Worm (Caenorhabditis elegans) whole organism, young adult: ENCODE results near the gene mth-2.
A peak's percentile ranks its signal among the peaks of the same experiment; 100 is the strongest.

Experiments
- B0261.1 ChIP-seq: sonication (generic microtip); optimal IDR thresholded peaks from 2 replicates; lab custom pipeline; 2016; ENCODE audit warnings: mild to moderate bottlenecking, missing genetic modification characterization, moderate library complexity, missing compliant biosample characterization
- B0336.3 ChIP-seq: fragments of 200-800 bp; sonication (Bioruptor generic); IDR thresholded peaks from 2 replicates; pipeline ENCODE4 v1.3.6; 2022; ENCODE audit warnings: missing genetic modification characterization, missing compliant biosample characterization
- F22D6.2 ChIP-seq: sonication (generic microtip); optimal IDR thresholded peaks from 2 replicates; lab custom pipeline; 2016; ENCODE audit warnings: mild to moderate bottlenecking, missing genetic modification characterization, missing compliant biosample characterization
- F23B12.7 ChIP-seq: sonication (generic microtip); optimal IDR thresholded peaks from 2 replicates; lab custom pipeline; 2017; ENCODE audit warnings: missing genetic modification characterization, mild to moderate bottlenecking, missing compliant biosample characterization, antibody characterized with exemption, moderate library complexity; ENCODE audit not compliant: insufficient read depth
- F33H1.4 ChIP-seq: fragments of 200-800 bp; sonication (Bioruptor generic); IDR thresholded peaks from 2 replicates; pipeline ENCODE4 v1.3.6; 2022; ENCODE audit warnings: missing genetic modification reagents, missing genetic modification characterization, missing compliant biosample characterization
- F39B2.1 ChIP-seq: fragments of 200-800 bp; sonication (Bioruptor generic); IDR thresholded peaks from 2 replicates; pipeline ENCODE4 v1.3.6; 2022; ENCODE audit warnings: missing genetic modification reagents, missing genetic modification characterization, missing compliant biosample characterization
- F49E8.2 ChIP-seq: sonication (generic microtip); optimal IDR thresholded peaks from 3 replicates; lab custom pipeline; 2017; ENCODE audit warnings: missing genetic modification characterization, mild to moderate bottlenecking, missing compliant biosample characterization, antibody characterized with exemption, moderate library complexity; ENCODE audit not compliant: insufficient read depth
- K12H6.12 ChIP-seq: fragments of 200-800 bp; sonication (Bioruptor generic); optimal IDR thresholded peaks from 2 replicates; lab custom pipeline; 2018; ENCODE audit warnings: mild to moderate bottlenecking, missing genetic modification characterization, missing compliant biosample characterization
- T07F8.4 ChIP-seq: sonication (generic microtip); optimal IDR thresholded peaks from 2 replicates; lab custom pipeline; 2016; ENCODE audit warnings: mild to moderate bottlenecking, missing genetic modification characterization, moderate library complexity, missing compliant biosample characterization
- Y56A3A.18 ChIP-seq: fragments of 200-800 bp; sonication (Bioruptor generic); IDR thresholded peaks from 2 replicates; pipeline ENCODE4 v1.3.6; 2022; ENCODE audit warnings: missing genetic modification reagents, missing genetic modification characterization, missing compliant biosample characterization
- akir-1 ChIP-seq: fragments of 200-800 bp; sonication (Bioruptor generic); optimal IDR thresholded peaks from 2 replicates; lab custom pipeline; 2018; ENCODE audit warnings: mild to moderate bottlenecking, missing genetic modification characterization, moderate library complexity, missing compliant biosample characterization
- aptf-3 ChIP-seq: fragments of 200-800 bp; sonication (Bioruptor generic); IDR thresholded peaks from 2 replicates; pipeline ENCODE4 v1.3.6; 2022; ENCODE audit warnings: missing genetic modification characterization, missing compliant biosample characterization
- attf-6 ChIP-seq: fragments of 200-800 bp; sonication (Bioruptor generic); IDR thresholded peaks from 2 replicates; pipeline ENCODE4 v1.3.6; 2022; ENCODE audit warnings: missing genetic modification reagents, missing genetic modification characterization, missing compliant biosample characterization
- cebp-1 ChIP-seq, 2 experiments: fragments of 200-800 bp in 1 of 2; sonication (Bioruptor generic) in 1 of 2; sonication (generic microtip) in 1 of 2; IDR thresholded peaks in 1 of 2; optimal IDR thresholded peaks in 1 of 2; 2 replicates each; pipeline versions ENCODE4 v1.3.6 to Lab custom; 2017 to 2022; ENCODE audit warnings: missing compliant biosample characterization in 2 of 2, missing genetic modification characterization in 2 of 2, mild to moderate bottlenecking in 1 of 2, missing genetic modification reagents in 1 of 2, moderate library complexity in 1 of 2
- ceh-100 ChIP-seq: fragments of 200-800 bp; sonication (Bioruptor generic); IDR thresholded peaks from 2 replicates; pipeline ENCODE4 v1.3.6; 2022; ENCODE audit warnings: missing genetic modification reagents, missing genetic modification characterization, missing compliant biosample characterization
- ceh-40 ChIP-seq: fragments of 200-800 bp; sonication (Bioruptor generic); IDR thresholded peaks from 2 replicates; pipeline ENCODE4 v1.3.6; 2022; ENCODE audit warnings: missing genetic modification characterization, missing compliant biosample characterization
- ceh-58 ChIP-seq: fragments of 200-800 bp; sonication (Bioruptor generic); IDR thresholded peaks from 2 replicates; pipeline ENCODE4 v1.3.6; 2022; ENCODE audit warnings: missing genetic modification characterization, missing compliant biosample characterization
- efl-1 ChIP-seq: fragments of 150-350 bp; optimal IDR thresholded peaks from 2 replicates; lab custom pipeline; 2014; ENCODE audit warnings: missing biosample characterization, missing genetic modification reagents, missing genetic modification characterization
- egl-18 ChIP-seq: fragments of 200-800 bp; sonication (Bioruptor generic); IDR thresholded peaks from 2 replicates; pipeline ENCODE4 v1.3.6; 2022; ENCODE audit warnings: missing genetic modification reagents, missing genetic modification characterization, missing compliant biosample characterization
- gei-17 ChIP-seq: fragments of 200-800 bp; sonication (Bioruptor generic); optimal IDR thresholded peaks from 2 replicates; lab custom pipeline; 2018; ENCODE audit warnings: mild to moderate bottlenecking, missing genetic modification characterization, missing compliant biosample characterization
- him-1 ChIP-seq: sonication (generic microtip); optimal IDR thresholded peaks from 2 replicates; lab custom pipeline; 2016; ENCODE audit warnings: missing genotype, missing genetic modification reagents, missing genetic modification characterization, missing compliant biosample characterization
- hlh-12 ChIP-seq: sonication (generic microtip); optimal IDR thresholded peaks from 2 replicates; lab custom pipeline; 2016; ENCODE audit warnings: missing genetic modification characterization, missing compliant biosample characterization
- hrde-1 ChIP-seq: sonication (generic microtip); optimal IDR thresholded peaks from 2 replicates; lab custom pipeline; 2016; ENCODE audit warnings: missing genetic modification characterization, mild to moderate bottlenecking, missing compliant biosample characterization, moderate library complexity, missing genotype, missing genetic modification reagents, borderline replicate concordance
- lin-54 ChIP-seq: fragments of 200-800 bp; sonication (Bioruptor generic); optimal IDR thresholded peaks from 2 replicates; lab custom pipeline; 2018; ENCODE audit warnings: mild to moderate bottlenecking, missing genetic modification characterization, missing compliant biosample characterization
- lsl-1 ChIP-seq: fragments of 200-800 bp; sonication (Bioruptor generic); optimal IDR thresholded peaks from 2 replicates; lab custom pipeline; 2018; ENCODE audit warnings: mild to moderate bottlenecking, missing genetic modification characterization, moderate library complexity, missing compliant biosample characterization
- madf-6 ChIP-seq: fragments of 200-800 bp; sonication (Bioruptor generic); IDR thresholded peaks from 2 replicates; pipeline ENCODE4 v1.3.6; 2022; ENCODE audit warnings: missing genetic modification reagents, missing genetic modification characterization, missing compliant biosample characterization
- madf-8 ChIP-seq: fragments of 200-800 bp; sonication (Bioruptor generic); conservative IDR thresholded peaks from 2 replicates; pipeline ENCODE4 v1.3.6; 2022; ENCODE audit warnings: missing genetic modification reagents, missing genetic modification characterization, missing compliant biosample characterization
- mel-28 ChIP-seq: sonication (generic microtip); optimal IDR thresholded peaks from 2 replicates; lab custom pipeline; 2016; ENCODE audit warnings: borderline replicate concordance, mild to moderate bottlenecking, missing genetic modification characterization, missing compliant biosample characterization
- mes-4 ChIP-seq: sonication (generic microtip); optimal IDR thresholded peaks from 2 replicates; lab custom pipeline; 2016; ENCODE audit warnings: missing genotype, missing genetic modification characterization, missing compliant biosample characterization
- pbrm-1 ChIP-seq: fragments of 200-800 bp; sonication (Bioruptor generic); IDR thresholded peaks from 2 replicates; pipeline ENCODE4 v1.3.6; 2022; ENCODE audit warnings: missing genetic modification reagents, missing genetic modification characterization, missing compliant biosample characterization
- rec-8 ChIP-seq, 2 experiments: sonication (generic microtip); optimal IDR thresholded peaks; 2 replicates each; lab custom pipeline; 2016; ENCODE audit warnings: mild to moderate bottlenecking in 2 of 2, missing genetic modification characterization in 2 of 2, missing genetic modification reagents in 2 of 2, missing genotype in 2 of 2, missing biosample characterization in 1 of 2, missing compliant biosample characterization in 1 of 2, moderate library complexity in 1 of 2
- rpc-1 ChIP-seq, 2 experiments: fragments of 150-350 bp in 1 of 2; sonication (generic microtip) in 1 of 2; optimal IDR thresholded peaks; 2 replicates each; lab custom pipeline; 2014 to 2018; ENCODE audit warnings: missing biosample characterization in 1 of 2, missing genetic modification characterization in 1 of 2, missing genetic modification reagents in 1 of 2, missing genotype in 1 of 2
- snpc-1.3 ChIP-seq: sonication (generic microtip); optimal IDR thresholded peaks from 2 replicates; lab custom pipeline; 2017; ENCODE audit warnings: missing genetic modification characterization, mild to moderate bottlenecking, missing compliant biosample characterization, antibody characterized with exemption, moderate library complexity, missing genotype, missing genetic modification reagents; ENCODE audit not compliant: insufficient read depth
- snpc-3.4 ChIP-seq: sonication (generic microtip); optimal IDR thresholded peaks from 2 replicates; lab custom pipeline; 2017; ENCODE audit warnings: missing genetic modification characterization, mild to moderate bottlenecking, missing compliant biosample characterization, antibody characterized with exemption, moderate library complexity, missing genotype, missing genetic modification reagents
- tlf-1 ChIP-seq: fragments of 200-800 bp; sonication (Bioruptor generic); optimal IDR thresholded peaks from 2 replicates; lab custom pipeline; 2018; ENCODE audit warnings: mild to moderate bottlenecking, missing genetic modification characterization, missing compliant biosample characterization
- unc-130 ChIP-seq: sonication (generic microtip); optimal IDR thresholded peaks from 2 replicates; lab custom pipeline; 2016; ENCODE audit warnings: missing genetic modification reagents, missing genetic modification characterization, missing compliant biosample characterization
- xnd-1 ChIP-seq: sonication (generic microtip); optimal IDR thresholded peaks from 2 replicates; lab custom pipeline; 2016; ENCODE audit warnings: missing genotype, missing genetic modification reagents, missing genetic modification characterization, missing compliant biosample characterization
- ztf-25 ChIP-seq: fragments of 200-800 bp; sonication (Bioruptor generic); IDR thresholded peaks from 2 replicates; pipeline ENCODE4 v1.3.6; 2022; ENCODE audit warnings: missing genetic modification reagents, missing genetic modification characterization, missing compliant biosample characterization

mth-2 gene

DNA sequence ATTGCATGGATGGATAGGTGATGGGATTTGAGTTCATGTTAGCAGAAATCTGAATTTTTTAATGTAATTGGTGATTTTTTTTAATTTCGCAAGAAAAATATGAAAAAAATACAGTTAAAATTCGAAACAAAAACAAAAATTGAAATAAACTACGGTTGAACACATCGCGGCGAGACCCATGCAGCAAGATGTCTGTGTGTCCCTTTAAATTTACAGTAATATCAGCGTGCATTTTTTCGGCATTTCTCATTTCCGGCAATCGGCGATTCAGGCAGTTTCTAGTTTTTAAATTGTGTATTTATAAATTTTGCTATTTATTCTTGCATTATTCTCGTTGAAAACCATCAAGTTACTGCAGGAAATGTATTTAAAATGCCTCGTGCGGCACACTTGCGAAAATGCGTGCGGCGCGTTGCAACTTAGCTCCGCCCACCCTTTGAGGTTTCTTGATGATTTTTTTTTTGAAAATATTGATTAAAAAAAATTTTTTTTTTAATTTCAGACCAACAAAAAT lies 43.6 kb upstream of the mth-2 start, which contains the start of the genes fbxc-44 and C16A11.2 (continued):
- peak; percentile 94 for TF ChIP-seq F33H1.4 (GFP tag; lab: Robert Waterston, UW)
- TF ChIP-seq snpc-3.4 (tag; lab: Kevin White, UChicago): no peak
- no peak for TF ChIP-seq hlh-12 (tag; lab: Kevin White, UChicago)
- TF ChIP-seq B0336.3: peak; percentile 49; the same call in 1 of the 2 replicates
- peak; percentile 96 for TF ChIP-seq xnd-1 (tag; lab: Kevin White, UChicago)
- peak; percentile 83 for TF ChIP-seq madf-8
- peak; percentile 5 for TF ChIP-seq efl-1 (GFP tag; lab: Kevin White, UChicago)
- peak; percentile 17 for TF ChIP-seq snpc-1.3 (tag; lab: Kevin White, UChicago)
- TF ChIP-seq lsl-1 (GFP tag; lab: Kevin White, UChicago): peak; percentile 96
- 0 out of 2 replicates have a peak, but pooled peaks have one; percentile 40 for TF ChIP-seq pbrm-1
- TF ChIP-seq F22D6.2 (tag; lab: Kevin White, UChicago): no peak
- TF ChIP-seq cebp-1 (GFP tag; IDR thresholded peaks at IDR 0.05; lab: Robert Waterston, UW): no peak
- TF ChIP-seq cebp-1 (tag; optimal IDR thresholded peaks at IDR 0.05; lab: Kevin White, UChicago): peak; percentile 52
- TF ChIP-seq ceh-40: no peak
- peak in 1 of 2 experiments; percentile 6 for TF ChIP-seq rec-8 (tag; optimal IDR thresholded peaks at IDR 0.05; lab: Kevin White, UChicago)
- TF ChIP-seq F23B12.7 (tag; lab: Kevin White, UChicago): peak; percentile 24
- TF ChIP-seq him-1: peak; percentile 48
- no peak for TF ChIP-seq mel-28 (tag; lab: Kevin White, UChicago)
- no peak for TF ChIP-seq T07F8.4
- no peak for TF ChIP-seq mes-4 (tag; lab: Kevin White, UChicago)
- no peak for TF ChIP-seq B0261.1 (tag; lab: Kevin White, UChicago)
- TF ChIP-seq ceh-100 (GFP tag; lab: Robert Waterston, UW): peak; percentile 24; the same call in 1 of the 2 replicates
- no peak for TF ChIP-seq attf-6 (GFP tag; lab: Robert Waterston, UW)
- no peak for TF ChIP-seq egl-18 (GFP tag; lab: Robert Waterston, UW)
- TF ChIP-seq F39B2.1: no peak
- TF ChIP-seq hrde-1: no peak
- peak; percentile 22 for TF ChIP-seq F49E8.2
- TF ChIP-seq rpc-1 (optimal IDR thresholded peaks at IDR 0.05; lab: Kevin White, UChicago): peak; percentile 13
- TF ChIP-seq rpc-1 (tag; optimal IDR thresholded peaks at IDR 0.05; lab: Kevin White, UChicago): no peak
- peak; percentile 39 for TF ChIP-seq tlf-1 (GFP tag; lab: Kevin White, UChicago)
- no peak for TF ChIP-seq akir-1 (GFP tag; lab: Kevin White, UChicago)
- no peak for TF ChIP-seq K12H6.12 (tag; lab: Kevin White, UChicago)

DNA sequence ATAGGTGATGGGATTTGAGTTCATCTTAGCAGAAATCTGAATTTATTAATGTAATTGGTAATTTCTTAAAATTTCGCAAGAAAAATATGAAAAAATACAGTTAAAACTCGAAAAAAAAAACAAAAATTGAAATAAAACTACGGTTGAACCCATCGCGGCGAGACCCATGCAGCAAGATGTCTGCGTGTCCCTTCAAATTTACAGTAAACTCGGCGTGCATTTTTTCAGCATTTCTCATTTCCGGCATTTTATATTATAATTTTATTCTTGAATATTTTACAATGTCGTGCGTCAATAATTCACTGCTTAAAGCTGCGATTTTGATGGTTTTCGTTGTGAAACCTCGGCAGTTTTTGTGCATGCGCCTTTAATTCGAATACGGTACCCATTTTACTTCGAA lies 41.8 kb upstream of the mth-2 start, which contains the start of gene fbxc-43:
Gene fbxc-43 (minus strand): TSS at position 38 of the 400 bp plus-strand sequence.
- TF ChIP-seq Y56A3A.18 (no peak), xnd-1 (tag; lab: Kevin White, UChicago) (peak; percentile 63), him-1 (peak; percentile 24), unc-130 (GFP tag; lab: Kevin White, UChicago) (no peak), lsl-1 (GFP tag; lab: Kevin White, UChicago) (peak; percentile 72), F33H1.4 (GFP tag; lab: Robert Waterston, UW) (peak; percentile 75)
- TF ChIP-seq, all 124 proteins: peak for 4

DNA sequence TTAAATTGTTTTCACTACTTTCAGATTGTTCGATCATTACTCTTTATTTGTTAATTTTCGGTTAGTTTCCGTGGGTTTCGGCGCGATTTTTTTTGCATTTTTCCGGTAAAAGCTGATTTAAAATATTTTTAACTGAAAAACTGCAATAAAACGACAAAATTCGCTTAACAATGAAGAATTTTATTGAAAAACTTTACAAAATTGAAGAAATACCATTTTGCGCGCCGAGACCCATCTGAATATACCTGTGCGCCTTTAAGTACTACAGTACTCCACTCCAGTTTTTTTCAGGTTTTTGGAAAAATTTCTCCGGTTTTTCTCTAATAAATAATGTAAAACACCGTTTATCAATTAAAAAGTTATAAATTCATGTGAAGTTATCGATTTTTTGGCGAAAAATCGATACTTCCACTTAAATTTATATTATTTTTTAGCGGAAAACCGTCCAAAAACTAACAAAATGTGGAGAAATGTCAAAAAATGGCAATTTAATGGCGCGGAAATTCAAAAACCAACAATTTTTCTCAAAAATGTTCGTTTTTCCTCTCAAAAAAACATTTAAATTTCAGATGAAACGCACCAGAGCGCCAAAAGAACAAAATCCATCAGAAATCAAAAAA lies 36.8 kb upstream of the mth-2 start, which contains the start of gene C16A11.10:
Gene C16A11.10 (plus strand): TSS at position 570 of the 620 bp plus-strand sequence.
- peak; percentile 75 for TF ChIP-seq F33H1.4 (GFP tag; lab: Robert Waterston, UW)
- TF ChIP-seq unc-130 (GFP tag; lab: Kevin White, UChicago): no peak
- TF ChIP-seq ceh-58: no peak
- peak; percentile 22; the same call in 1 of the 2 replicates for TF ChIP-seq madf-8
- no peak for TF ChIP-seq ztf-25 (GFP tag; lab: Robert Waterston, UW)
- TF ChIP-seq gei-17 (GFP tag; lab: Kevin White, UChicago): no peak
- peak; percentile 77 for TF ChIP-seq lsl-1 (GFP tag; lab: Kevin White, UChicago)
- peak; percentile 78 for TF ChIP-seq madf-6 (GFP tag; lab: Robert Waterston, UW)
- TF ChIP-seq xnd-1 (tag; lab: Kevin White, UChicago): peak; percentile 52
- TF ChIP-seq lin-54 (GFP tag; lab: Kevin White, UChicago): peak; percentile 8
- no peak for TF ChIP-seq aptf-3 (GFP tag; lab: Robert Waterston, UW)
